Worm (Caenorhabditis elegans) whole organism, young adult: ENCODE data around the gene dss-1.

Source experiments
- C17E4.6 ChIP-seq: fragments of 200-800 bp; sonication (Bioruptor generic); IDR thresholded peaks from 2 replicates; pipeline ENCODE4 v1.3.6; 2022; ENCODE audit warnings: missing genetic modification reagents, missing genetic modification characterization, missing compliant biosample characterization
- F33H1.4 ChIP-seq: fragments of 200-800 bp; sonication (Bioruptor generic); IDR thresholded peaks from 2 replicates; pipeline ENCODE4 v1.3.6; 2022; ENCODE audit warnings: missing genetic modification reagents, missing genetic modification characterization, missing compliant biosample characterization
- F55B11.4 ChIP-seq: sonication (generic microtip); optimal IDR thresholded peaks from 2 replicates; lab custom pipeline; 2016; ENCODE audit warnings: missing compliant biosample characterization, missing genetic modification characterization, borderline replicate concordance; ENCODE audit not compliant: insufficient read depth
- F57A8.1 ChIP-seq: fragments of 200-800 bp; sonication (Bioruptor generic); optimal IDR thresholded peaks from 2 replicates; lab custom pipeline; 2018; ENCODE audit warnings: mild to moderate bottlenecking, missing genetic modification characterization, moderate library complexity, missing compliant biosample characterization
- K12H6.12 ChIP-seq: fragments of 200-800 bp; sonication (Bioruptor generic); optimal IDR thresholded peaks from 2 replicates; lab custom pipeline; 2018; ENCODE audit warnings: mild to moderate bottlenecking, missing genetic modification characterization, missing compliant biosample characterization
- Y53F4B.3 ChIP-seq: fragments of 200-800 bp; sonication (Bioruptor generic); IDR thresholded peaks from 2 replicates; pipeline ENCODE4 v1.3.6; 2022; ENCODE audit warnings: missing genetic modification reagents, missing genetic modification characterization, missing compliant biosample characterization
- Y95B8A.8 ChIP-seq: fragments of 200-800 bp; sonication (Bioruptor generic); IDR thresholded peaks from 2 replicates; pipeline ENCODE4 v1.3.6; 2022; ENCODE audit warnings: missing genetic modification reagents, missing genetic modification characterization, missing compliant biosample characterization
- aptf-3 ChIP-seq: fragments of 200-800 bp; sonication (Bioruptor generic); IDR thresholded peaks from 2 replicates; pipeline ENCODE4 v1.3.6; 2022; ENCODE audit warnings: missing genetic modification characterization, missing compliant biosample characterization
- bed-1 ChIP-seq: fragments of 200-800 bp; sonication (Bioruptor generic); IDR thresholded peaks from 2 replicates; pipeline ENCODE4 v1.3.6; 2022; ENCODE audit warnings: missing genetic modification reagents, missing genetic modification characterization, missing compliant biosample characterization
- cebp-1 ChIP-seq, 2 experiments: fragments of 200-800 bp in 1 of 2; sonication (Bioruptor generic) in 1 of 2; sonication (generic microtip) in 1 of 2; IDR thresholded peaks in 1 of 2; optimal IDR thresholded peaks in 1 of 2; 2 replicates each; pipeline versions ENCODE4 v1.3.6 to Lab custom; 2017 to 2022; ENCODE audit warnings: missing compliant biosample characterization in 2 of 2, missing genetic modification characterization in 2 of 2, mild to moderate bottlenecking in 1 of 2, missing genetic modification reagents in 1 of 2, moderate library complexity in 1 of 2
- ceh-27 ChIP-seq: fragments of 200-800 bp; sonication (Bioruptor generic); optimal IDR thresholded peaks from 2 replicates; lab custom pipeline; 2018; ENCODE audit warnings: mild to moderate bottlenecking, missing genetic modification characterization, moderate library complexity, missing compliant biosample characterization
- ceh-79 ChIP-seq: sonication (generic microtip); optimal IDR thresholded peaks from 2 replicates; lab custom pipeline; 2017; ENCODE audit warnings: mild to moderate bottlenecking, missing genetic modification characterization, missing compliant biosample characterization
- die-1 ChIP-seq: sonication (generic microtip); optimal IDR thresholded peaks from 2 replicates; lab custom pipeline; 2016; ENCODE audit warnings: missing genotype, mild to moderate bottlenecking, missing genetic modification characterization, missing compliant biosample characterization
- egl-44 ChIP-seq: fragments of 200-800 bp; sonication (Bioruptor generic); IDR thresholded peaks from 2 replicates; pipeline ENCODE4 v1.3.6; 2022; ENCODE audit warnings: missing genetic modification reagents, missing genetic modification characterization, missing compliant biosample characterization
- ekl-4 ChIP-seq: fragments of 200-800 bp; sonication (Bioruptor generic); IDR thresholded peaks from 2 replicates; pipeline ENCODE4 v1.3.6; 2022; ENCODE audit warnings: missing genetic modification reagents, missing genetic modification characterization, missing compliant biosample characterization
- ets-4 ChIP-seq: fragments of 200-800 bp; sonication (Bioruptor generic); optimal IDR thresholded peaks from 2 replicates; lab custom pipeline; 2018; ENCODE audit warnings: mild to moderate bottlenecking, missing genetic modification characterization, missing compliant biosample characterization
- him-1 ChIP-seq: sonication (generic microtip); optimal IDR thresholded peaks from 2 replicates; lab custom pipeline; 2016; ENCODE audit warnings: missing genotype, missing genetic modification reagents, missing genetic modification characterization, missing compliant biosample characterization
- hlh-26 ChIP-seq: fragments of 200-800 bp; sonication (Bioruptor generic); conservative IDR thresholded peaks from 2 replicates; pipeline ENCODE4 v1.3.6; 2022; ENCODE audit warnings: missing genetic modification reagents, missing genetic modification characterization, missing compliant biosample characterization
- hmg-1.2 ChIP-seq: fragments of 200-800 bp; sonication (Bioruptor generic); IDR thresholded peaks from 2 replicates; pipeline ENCODE4 v1.3.6; 2022; ENCODE audit warnings: missing genetic modification reagents, missing genetic modification characterization, missing compliant biosample characterization
- hmg-20 ChIP-seq: fragments of 200-800 bp; sonication (Bioruptor generic); IDR thresholded peaks from 2 replicates; pipeline ENCODE4 v1.3.6; 2022; ENCODE audit warnings: missing genetic modification reagents, missing genetic modification characterization, missing compliant biosample characterization
- hrde-1 ChIP-seq: sonication (generic microtip); optimal IDR thresholded peaks from 2 replicates; lab custom pipeline; 2016; ENCODE audit warnings: missing genetic modification characterization, mild to moderate bottlenecking, missing compliant biosample characterization, moderate library complexity, missing genotype, missing genetic modification reagents, borderline replicate concordance
- let-607 ChIP-seq, 2 experiments: fragments of 200-800 bp in 1 of 2; sonication (Bioruptor generic) in 1 of 2; sonication (generic microtip) in 1 of 2; optimal IDR thresholded peaks; 2 replicates each; lab custom pipeline; 2016 to 2018; ENCODE audit warnings: mild to moderate bottlenecking in 2 of 2, missing compliant biosample characterization in 2 of 2, missing genetic modification characterization in 2 of 2, moderate library complexity in 2 of 2, missing genotype in 1 of 2
- lin-35 ChIP-seq, 3 experiments: fragments of 150-350 bp in 2 of 3; sonication (generic microtip) in 1 of 3; optimal IDR thresholded peaks; 2 replicates each; lab custom pipeline; 2014 to 2018; ENCODE audit warnings: missing biosample characterization in 3 of 3, missing genetic modification characterization in 3 of 3, missing genetic modification reagents in 3 of 3
- lin-40 ChIP-seq: sonication (generic microtip); optimal IDR thresholded peaks from 2 replicates; lab custom pipeline; 2016; ENCODE audit warnings: missing genetic modification characterization, mild to moderate bottlenecking, missing compliant biosample characterization, missing genotype, missing genetic modification reagents
- lin-54 ChIP-seq: fragments of 200-800 bp; sonication (Bioruptor generic); optimal IDR thresholded peaks from 2 replicates; lab custom pipeline; 2018; ENCODE audit warnings: mild to moderate bottlenecking, missing genetic modification characterization, missing compliant biosample characterization
- lir-1 ChIP-seq: fragments of 200-800 bp; sonication (Bioruptor generic); conservative IDR thresholded peaks from 2 replicates; pipeline ENCODE4 v1.3.6; 2022; ENCODE audit warnings: missing genetic modification reagents, missing genetic modification characterization, missing compliant biosample characterization
- madf-6 ChIP-seq: fragments of 200-800 bp; sonication (Bioruptor generic); IDR thresholded peaks from 2 replicates; pipeline ENCODE4 v1.3.6; 2022; ENCODE audit warnings: missing genetic modification reagents, missing genetic modification characterization, missing compliant biosample characterization
- mcd-1 ChIP-seq: fragments of 200-800 bp; sonication (Bioruptor generic); IDR thresholded peaks from 2 replicates; pipeline ENCODE4 v1.3.6; 2022; ENCODE audit warnings: missing genetic modification reagents, missing genetic modification characterization, missing compliant biosample characterization
- mel-28 ChIP-seq: sonication (generic microtip); optimal IDR thresholded peaks from 2 replicates; lab custom pipeline; 2016; ENCODE audit warnings: borderline replicate concordance, mild to moderate bottlenecking, missing genetic modification characterization, missing compliant biosample characterization
- mxl-1 ChIP-seq: sonication (generic microtip); optimal IDR thresholded peaks from 2 replicates; lab custom pipeline; 2016; ENCODE audit warnings: missing genetic modification characterization, missing compliant biosample characterization
- nfyb-1 ChIP-seq: fragments of 200-800 bp; sonication (Bioruptor generic); IDR thresholded peaks from 2 replicates; pipeline ENCODE4 v1.3.6; 2022; ENCODE audit warnings: missing genetic modification reagents, missing genetic modification characterization, missing compliant biosample characterization
- nhr-120 ChIP-seq: fragments of 200-800 bp; sonication (Bioruptor generic); IDR thresholded peaks from 2 replicates; pipeline ENCODE4 v1.3.6; 2022; ENCODE audit warnings: missing genetic modification characterization, missing compliant biosample characterization
- nhr-179 ChIP-seq: sonication (generic microtip); optimal IDR thresholded peaks from 2 replicates; lab custom pipeline; 2016; ENCODE audit warnings: mild to moderate bottlenecking, missing genetic modification characterization, missing compliant biosample characterization
- nhr-27 ChIP-seq: fragments of 200-800 bp; sonication (Bioruptor generic); optimal IDR thresholded peaks from 2 replicates; lab custom pipeline; 2018; ENCODE audit warnings: mild to moderate bottlenecking, missing genetic modification characterization, moderate library complexity, missing compliant biosample characterization
- nhr-80 ChIP-seq: sonication (generic microtip); optimal IDR thresholded peaks from 2 replicates; lab custom pipeline; 2016; ENCODE audit warnings: missing genetic modification characterization, missing compliant biosample characterization
- pbrm-1 ChIP-seq: fragments of 200-800 bp; sonication (Bioruptor generic); IDR thresholded peaks from 2 replicates; pipeline ENCODE4 v1.3.6; 2022; ENCODE audit warnings: missing genetic modification reagents, missing genetic modification characterization, missing compliant biosample characterization
- rcor-1 ChIP-seq: fragments of 200-800 bp; sonication (Bioruptor generic); IDR thresholded peaks from 2 replicates; pipeline ENCODE4 v1.3.6; 2022; ENCODE audit warnings: missing genetic modification reagents, missing genetic modification characterization, missing compliant biosample characterization
- rec-8 ChIP-seq, 2 experiments: sonication (generic microtip); optimal IDR thresholded peaks; 2 replicates each; lab custom pipeline; 2016; ENCODE audit warnings: mild to moderate bottlenecking in 2 of 2, missing genetic modification characterization in 2 of 2, missing genetic modification reagents in 2 of 2, missing genotype in 2 of 2, missing biosample characterization in 1 of 2, missing compliant biosample characterization in 1 of 2, moderate library complexity in 1 of 2
- rpc-1 ChIP-seq, 2 experiments: fragments of 150-350 bp in 1 of 2; sonication (generic microtip) in 1 of 2; optimal IDR thresholded peaks; 2 replicates each; lab custom pipeline; 2014 to 2018; ENCODE audit warnings: missing biosample characterization in 1 of 2, missing genetic modification characterization in 1 of 2, missing genetic modification reagents in 1 of 2, missing genotype in 1 of 2
- sdz-38 ChIP-seq: sonication (generic microtip); optimal IDR thresholded peaks from 2 replicates; lab custom pipeline; 2016; ENCODE audit warnings: missing genotype, missing genetic modification characterization, missing compliant biosample characterization
- snpc-1.1 ChIP-seq: sonication (generic microtip); optimal IDR thresholded peaks from 2 replicates; lab custom pipeline; 2017; ENCODE audit warnings: missing genetic modification characterization, mild to moderate bottlenecking, missing compliant biosample characterization, antibody characterized with exemption, moderate library complexity, missing genotype, missing genetic modification reagents; ENCODE audit not compliant: insufficient read depth
- sptf-2 ChIP-seq: fragments of 200-800 bp; sonication (Bioruptor generic); optimal IDR thresholded peaks from 2 replicates; lab custom pipeline; 2018; ENCODE audit warnings: mild to moderate bottlenecking, missing genetic modification characterization, missing compliant biosample characterization
- tbx-9 ChIP-seq: sonication (generic microtip); optimal IDR thresholded peaks from 2 replicates; lab custom pipeline; 2016; ENCODE audit warnings: borderline replicate concordance, missing genetic modification characterization, inconsistent platforms, missing compliant biosample characterization
- xnd-1 ChIP-seq: sonication (generic microtip); optimal IDR thresholded peaks from 2 replicates; lab custom pipeline; 2016; ENCODE audit warnings: missing genotype, missing genetic modification reagents, missing genetic modification characterization, missing compliant biosample characterization
- ztf-22 ChIP-seq: fragments of 200-800 bp; sonication (Bioruptor generic); optimal IDR thresholded peaks from 2 replicates; lab custom pipeline; 2018; ENCODE audit warnings: mild to moderate bottlenecking, missing genetic modification characterization, moderate library complexity, missing compliant biosample characterization
- ztf-25 ChIP-seq: fragments of 200-800 bp; sonication (Bioruptor generic); IDR thresholded peaks from 2 replicates; pipeline ENCODE4 v1.3.6; 2022; ENCODE audit warnings: missing genetic modification reagents, missing genetic modification characterization, missing compliant biosample characterization
- ztf-3 ChIP-seq: fragments of 200-800 bp; sonication (Bioruptor generic); optimal IDR thresholded peaks from 2 replicates; lab custom pipeline; 2018; ENCODE audit warnings: mild to moderate bottlenecking, missing genetic modification characterization, missing compliant biosample characterization

Gene dss-1

DNA sequence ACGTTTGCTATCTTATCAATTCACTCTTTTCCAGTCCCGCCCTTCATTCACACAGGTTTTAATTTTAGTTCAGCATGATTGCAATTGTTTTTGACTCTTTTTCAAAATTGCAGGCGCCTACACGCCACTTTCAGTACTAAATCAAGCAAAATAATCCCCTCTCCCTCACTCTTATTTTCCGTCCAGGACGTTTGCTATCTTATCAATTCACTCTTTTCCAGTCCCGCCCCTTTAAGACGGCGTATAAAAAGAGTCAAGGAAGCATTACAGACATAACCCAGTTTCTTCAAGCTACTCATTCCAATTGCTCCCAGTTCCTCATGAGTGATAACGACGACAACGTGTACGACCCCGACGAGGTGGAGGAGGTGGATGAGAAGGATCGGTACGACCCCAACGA lies 18.6 kb upstream of the dss-1 start, which contains the start of gene Y119D3B.21:
Y119D3B.21 (plus strand) TSS at position 321 of the 400 bp plus-strand sequence.
- TF ChIP-seq xnd-1 (tag; lab: Kevin White, UChicago) (no peak), ztf-22 (GFP tag; lab: Kevin White, UChicago) (peak; percentile 39), cebp-1 (GFP tag; IDR thresholded peaks at IDR 0.05; lab: Robert Waterston, UW) (no peak), cebp-1 (tag; optimal IDR thresholded peaks at IDR 0.05; lab: Kevin White, UChicago) (peak; percentile 74), lir-1 (GFP tag; lab: Robert Waterston, UW) (no peak), lin-35 (GFP tag; optimal IDR thresholded peaks at IDR 0.05; lab: Kevin White, UChicago) (no peak), Y95B8A.8 (GFP tag; lab: Robert Waterston, UW) (no peak), lin-40 (tag; lab: Kevin White, UChicago) (no peak), nhr-179 (no peak), snpc-1.1 (tag; lab: Kevin White, UChicago) (no peak), ceh-27 (GFP tag; lab: Kevin White, UChicago) (no peak), rpc-1 (optimal IDR thresholded peaks at IDR 0.05; lab: Kevin White, UChicago) (no peak), rpc-1 (tag; optimal IDR thresholded peaks at IDR 0.05; lab: Kevin White, UChicago) (no peak), nfyb-1 (GFP tag; lab: Robert Waterston, UW) (no peak), F55B11.4 (tag; lab: Kevin White, UChicago) (no peak), ets-4 (GFP tag; lab: Kevin White, UChicago) (peak; percentile 14), aptf-3 (GFP tag; lab: Robert Waterston, UW) (no peak), rec-8 (tag; optimal IDR thresholded peaks at IDR 0.05; lab: Kevin White, UChicago) (no peak), bed-1 (GFP tag; lab: Robert Waterston, UW) (no peak), lin-54 (GFP tag; lab: Kevin White, UChicago) (peak; percentile 11), F57A8.1 (GFP tag; lab: Kevin White, UChicago) (no peak), ztf-3 (GFP tag; lab: Kevin White, UChicago) (no peak), him-1 (tag; lab: Kevin White, UChicago) (no peak), C17E4.6 (GFP tag; lab: Robert Waterston, UW) (no peak), mel-28 (tag; lab: Kevin White, UChicago) (no peak), sptf-2 (GFP tag; lab: Kevin White, UChicago) (no peak), madf-6 (GFP tag; lab: Robert Waterston, UW) (no peak), mcd-1 (GFP tag; lab: Robert Waterston, UW) (peak; percentile 38; the same call in 1 of the 2 replicates), hlh-26 (GFP tag; lab: Robert Waterston, UW) (no peak), nhr-80 (tag; lab: Kevin White, UChicago) (peak; percentile 98), F33H1.4 (GFP tag; lab: Robert Waterston, UW) (no peak), pbrm-1 (GFP tag; lab: Robert Waterston, UW) (no peak), hrde-1 (tag; lab: Kevin White, UChicago) (no peak), mxl-1 (no peak), K12H6.12 (tag; lab: Kevin White, UChicago) (no peak), ztf-25 (GFP tag; lab: Robert Waterston, UW) (no peak), hmg-1.2 (GFP tag; lab: Robert Waterston, UW) (no peak), nhr-120 (GFP tag; lab: Robert Waterston, UW) (no peak), sdz-38 (tag; lab: Kevin White, UChicago) (no peak), egl-44 (GFP tag; lab: Robert Waterston, UW) (no peak), let-607 (tag; optimal IDR thresholded peaks at IDR 0.05; lab: Kevin White, UChicago) (no peak), ekl-4 (GFP tag; lab: Robert Waterston, UW) (no peak), nhr-27 (tag; lab: Kevin White, UChicago) (no peak), ceh-79 (tag; lab: Kevin White, UChicago) (no peak), tbx-9 (tag; lab: Kevin White, UChicago) (no peak), hmg-20 (GFP tag; lab: Robert Waterston, UW) (no peak), Y53F4B.3 (no peak), die-1 (tag; lab: Kevin White, UChicago) (no peak), rcor-1 (GFP tag; lab: Robert Waterston, UW) (no peak)
